Fruit fly (Drosophila melanogaster) whole organism, embryonic: ENCODE results near the gene gw.

ENCODE experiments used
- Atf3 ChIP-seq: fragments of 200-800 bp; sonication (Bioruptor generic); optimal IDR thresholded peaks from 3 replicates; lab custom pipeline; 2016; ENCODE audit warnings: missing biosample characterization, missing genetic modification characterization
- B-H1 ChIP-seq: fragments of 200-800 bp; sonication (Bioruptor generic); IDR thresholded peaks from 3 replicates; pipeline ENCODE4 v1.3.6; 2022; ENCODE audit warnings: missing biosample characterization, missing genetic modification characterization
- Bgb ChIP-seq: fragments of 200-800 bp; sonication (Bioruptor generic); IDR thresholded peaks from 2 replicates; pipeline ENCODE4 v1.3.6; 2022; ENCODE audit warnings: missing biosample characterization, missing genetic modification characterization; ENCODE audit not compliant: partially characterized antibody
- BtbVII ChIP-seq: fragments of 200-800 bp; sonication (Bioruptor generic); optimal IDR thresholded peaks from 3 replicates; lab custom pipeline; 2017; ENCODE audit warnings: missing biosample characterization, mild to moderate bottlenecking, missing genetic modification characterization
- CG1024 ChIP-seq: fragments of 200-800 bp; sonication (Bioruptor generic); IDR thresholded peaks from 2 replicates; pipeline ENCODE4 v1.3.6; 2022; ENCODE audit warnings: missing biosample characterization, missing genetic modification characterization
- CG10543 ChIP-seq: fragments of 200-800 bp; sonication (Bioruptor generic); optimal IDR thresholded peaks from 3 replicates; lab custom pipeline; 2017; ENCODE audit warnings: missing biosample characterization, mild to moderate bottlenecking, missing genetic modification characterization, moderate library complexity
- CG15011 ChIP-seq: fragments of 200-800 bp; sonication (Bioruptor generic); optimal IDR thresholded peaks from 3 replicates; lab custom pipeline; 2018; ENCODE audit warnings: missing biosample characterization, mild to moderate bottlenecking, missing genetic modification characterization
- CG15696 ChIP-seq: fragments of 200-800 bp; sonication (Bioruptor generic); optimal IDR thresholded peaks from 2 replicates; lab custom pipeline; 2019; ENCODE audit warnings: missing biosample characterization, mild to moderate bottlenecking, missing genetic modification characterization, moderate library complexity
- CG1603 ChIP-seq: fragments of 200-800 bp; sonication (Bioruptor generic); optimal IDR thresholded peaks from 2 replicates; lab custom pipeline; 2019; ENCODE audit warnings: missing biosample characterization, mild to moderate bottlenecking, missing genetic modification characterization, moderate library complexity
- CG1832 ChIP-seq: fragments of 200-800 bp; sonication (Bioruptor generic); optimal IDR thresholded peaks from 2 replicates; lab custom pipeline; 2017; ENCODE audit warnings: missing biosample characterization, mild to moderate bottlenecking, missing genetic modification characterization, inconsistent platforms
- CG30431 ChIP-seq: fragments of 200-800 bp; sonication (Bioruptor generic); optimal IDR thresholded peaks from 2 replicates; lab custom pipeline; 2017; ENCODE audit warnings: missing biosample characterization, missing genetic modification characterization
- CG3065 ChIP-seq: fragments of 200-800 bp; sonication (Bioruptor generic); optimal IDR thresholded peaks from 2 replicates; lab custom pipeline; 2016; ENCODE audit warnings: missing biosample characterization, missing genetic modification characterization
- CG3163 ChIP-seq: fragments of 200-800 bp; sonication (Bioruptor generic); optimal IDR thresholded peaks from 3 replicates; lab custom pipeline; 2016; ENCODE audit warnings: missing biosample characterization, missing genetic modification characterization
- CG32532 ChIP-seq: fragments of 200-800 bp; sonication (Bioruptor generic); IDR thresholded peaks from 2 replicates; pipeline ENCODE4 v1.3.6; 2022; ENCODE audit warnings: missing biosample characterization, missing genetic modification characterization
- CG33557 ChIP-seq: fragments of 200-800 bp; sonication (Bioruptor generic); optimal IDR thresholded peaks from 2 replicates; lab custom pipeline; 2019; ENCODE audit warnings: missing biosample characterization, mild to moderate bottlenecking, missing genetic modification characterization, moderate library complexity
- CG4820 ChIP-seq: fragments of 200-800 bp; sonication (Bioruptor generic); optimal IDR thresholded peaks from 3 replicates; lab custom pipeline; 2016; ENCODE audit warnings: missing biosample characterization, missing genetic modification characterization
- CG7928 ChIP-seq: fragments of 200-800 bp; sonication (Bioruptor generic); optimal IDR thresholded peaks from 2 replicates; lab custom pipeline; 2017; ENCODE audit warnings: missing biosample characterization, mild to moderate bottlenecking, missing genetic modification characterization
- CG8281 ChIP-seq: fragments of 200-800 bp; sonication (Bioruptor generic); optimal IDR thresholded peaks from 2 replicates; lab custom pipeline; 2018; ENCODE audit warnings: missing biosample characterization, mild to moderate bottlenecking, missing genetic modification characterization, moderate library complexity
- CG8765 ChIP-seq: fragments of 200-800 bp; sonication (Bioruptor generic); IDR thresholded peaks from 2 replicates; pipeline ENCODE4 v1.3.6; 2022; ENCODE audit warnings: missing biosample characterization, missing genetic modification characterization
- CG8924 ChIP-seq: fragments of 200-800 bp; optimal IDR thresholded peaks from 3 replicates; lab custom pipeline; 2019; ENCODE audit warnings: missing biosample characterization, mild to moderate bottlenecking, missing genetic modification characterization, moderate library complexity
- CTCF ChIP-seq: fragments of 200-800 bp; sonication (Bioruptor generic); optimal IDR thresholded peaks from 2 replicates; lab custom pipeline; 2017; ENCODE audit warnings: missing biosample characterization, mild to moderate bottlenecking, missing genetic modification characterization, moderate library complexity
- Chrac-16 ChIP-seq: fragments of 200-800 bp; sonication (Bioruptor generic); optimal IDR thresholded peaks from 3 replicates; lab custom pipeline; 2016; ENCODE audit warnings: missing biosample characterization, missing genetic modification characterization
- E2f1 ChIP-seq: fragments of 200-800 bp; sonication (Bioruptor generic); IDR thresholded peaks from 2 replicates; pipeline ENCODE4 v1.3.6; 2022; ENCODE audit warnings: missing biosample characterization, missing genetic modification characterization
- Fer2 ChIP-seq: fragments of 200-800 bp; sonication (Bioruptor generic); optimal IDR thresholded peaks from 2 replicates; lab custom pipeline; 2018; ENCODE audit warnings: missing biosample characterization, mild to moderate bottlenecking, missing genetic modification characterization, moderate library complexity
- Hey ChIP-seq: fragments of 200-800 bp; sonication (Bioruptor generic); optimal IDR thresholded peaks from 3 replicates; lab custom pipeline; 2018; ENCODE audit warnings: missing biosample characterization, mild to moderate bottlenecking, missing genetic modification characterization
- Hmx ChIP-seq: fragments of 200-800 bp; sonication (Bioruptor generic); optimal IDR thresholded peaks from 2 replicates; lab custom pipeline; 2016; ENCODE audit warnings: missing biosample characterization, missing genetic modification characterization
- MBD-R2 ChIP-seq: fragments of 200-800 bp; sonication (Bioruptor generic); IDR thresholded peaks from 2 replicates; pipeline ENCODE4 v1.3.6; 2022; ENCODE audit warnings: missing biosample characterization, missing genetic modification characterization
- Mes4 ChIP-seq: fragments of 200-800 bp; sonication (Bioruptor generic); optimal IDR thresholded peaks from 2 replicates; lab custom pipeline; 2016; ENCODE audit warnings: missing biosample characterization, missing genetic modification characterization
- NK7.1 ChIP-seq: fragments of 200-800 bp; sonication (Bioruptor generic); optimal IDR thresholded peaks from 3 replicates; lab custom pipeline; 2016; ENCODE audit warnings: missing biosample characterization, missing genetic modification characterization
- Stat92E ChIP-seq, 3 experiments: fragments of >200 bp in 2 of 3; fragments of 200-800 bp in 1 of 3; sonication (Bioruptor generic) in 1 of 3; optimal IDR thresholded peaks; 2 replicates each; lab custom pipeline; 2017 to 2019; ENCODE audit warnings: missing biosample characterization in 3 of 3, missing genetic modification characterization in 3 of 3, mild to moderate bottlenecking in 1 of 3, moderate library complexity in 1 of 3
- aop ChIP-seq: fragments of 200-800 bp; sonication (Bioruptor generic); IDR thresholded peaks from 2 replicates; pipeline ENCODE4 v1.3.6; 2022; ENCODE audit warnings: missing biosample characterization, missing genetic modification characterization
- bigmax ChIP-seq: fragments of 200-800 bp; sonication (Bioruptor generic); optimal IDR thresholded peaks from 2 replicates; lab custom pipeline; 2018; ENCODE audit warnings: missing biosample characterization, mild to moderate bottlenecking, missing genetic modification characterization
- chinmo ChIP-seq: fragments of 200-800 bp; sonication (Bioruptor generic); IDR thresholded peaks from 4 replicates; pipeline ENCODE4 v1.3.6; 2022; ENCODE audit warnings: missing biosample characterization, missing genetic modification characterization; ENCODE audit not compliant: partially characterized antibody
- crc ChIP-seq: fragments of 200-800 bp; sonication (Bioruptor generic); optimal IDR thresholded peaks from 2 replicates; lab custom pipeline; 2016; ENCODE audit warnings: missing biosample characterization, missing genetic modification characterization
- cwo ChIP-seq: fragments of 200-800 bp; sonication (Bioruptor generic); optimal IDR thresholded peaks from 3 replicates; lab custom pipeline; 2017; ENCODE audit warnings: missing biosample characterization, missing genetic modification characterization, mild to moderate bottlenecking, moderate library complexity, missing genetic modification reagents
- dan ChIP-seq: fragments of 200-800 bp; sonication (Bioruptor generic); IDR thresholded peaks from 2 replicates; pipeline ENCODE4 v1.3.6; 2022; ENCODE audit warnings: missing biosample characterization, missing genetic modification characterization
- dimm ChIP-seq: fragments of 200-800 bp; sonication (Bioruptor generic); IDR thresholded peaks from 2 replicates; pipeline ENCODE4 v1.3.6; 2022; ENCODE audit warnings: missing biosample characterization, missing genetic modification characterization
- dysf ChIP-seq: fragments of 200-800 bp; sonication (Bioruptor generic); IDR thresholded peaks from 3 replicates; pipeline ENCODE4 v1.3.6; 2022; ENCODE audit warnings: missing biosample characterization, missing genetic modification characterization
- emc ChIP-seq: fragments of 200-800 bp; sonication (Bioruptor generic); optimal IDR thresholded peaks from 2 replicates; lab custom pipeline; 2016; ENCODE audit warnings: missing biosample characterization, missing genetic modification characterization
- fd96Cb ChIP-seq: fragments of 200-800 bp; sonication (Bioruptor generic); optimal IDR thresholded peaks from 2 replicates; lab custom pipeline; 2018; ENCODE audit warnings: missing biosample characterization, mild to moderate bottlenecking, missing genetic modification characterization, moderate library complexity
- hbn ChIP-seq: fragments of 200-800 bp; sonication (Bioruptor generic); IDR thresholded peaks from 2 replicates; pipeline ENCODE4 v1.3.6; 2022; ENCODE audit warnings: missing biosample characterization, missing genetic modification characterization; ENCODE audit not compliant: partially characterized antibody
- jumu ChIP-seq: fragments of 200-800 bp; sonication (Bioruptor generic); optimal IDR thresholded peaks from 3 replicates; lab custom pipeline; 2016; ENCODE audit warnings: missing biosample characterization, missing genetic modification characterization
- kni ChIP-seq: fragments of 200-800 bp; sonication (Bioruptor generic); optimal IDR thresholded peaks from 3 replicates; lab custom pipeline; 2017; ENCODE audit warnings: mild to moderate bottlenecking, missing biosample characterization, missing genetic modification reagents, missing genetic modification characterization
- run ChIP-seq: fragments of 200-800 bp; sonication (Bioruptor generic); optimal IDR thresholded peaks from 3 replicates; lab custom pipeline; 2018; ENCODE audit warnings: missing biosample characterization, mild to moderate bottlenecking, missing genetic modification characterization
- seq ChIP-seq: fragments of 200-800 bp; sonication (Bioruptor generic); IDR thresholded peaks from 2 replicates; pipeline ENCODE4 v1.3.6; 2022; ENCODE audit warnings: missing biosample characterization, missing genetic modification characterization
- tin ChIP-seq: fragments of 200-800 bp; sonication (Bioruptor generic); optimal IDR thresholded peaks from 3 replicates; lab custom pipeline; 2016; ENCODE audit warnings: missing biosample characterization, missing genetic modification characterization
- ttk ChIP-seq: fragments of 200-800 bp; sonication (Bioruptor generic); IDR thresholded peaks from 2 replicates; pipeline ENCODE4 v2.1.2; 2022; ENCODE audit warnings: missing biosample characterization, missing genetic modification characterization
- z ChIP-seq: fragments of 200-800 bp; sonication (Bioruptor generic); IDR thresholded peaks from 3 replicates; pipeline ENCODE4 v1.3.6; 2022; ENCODE audit warnings: missing biosample characterization, missing genetic modification characterization
- zen2 ChIP-seq: fragments of 200-800 bp; sonication (Bioruptor generic); IDR thresholded peaks from 3 replicates; pipeline ENCODE4 v1.3.6; 2022; ENCODE audit warnings: missing biosample characterization, missing genetic modification characterization; ENCODE audit not compliant: partially characterized antibody

gw gene

DNA sequence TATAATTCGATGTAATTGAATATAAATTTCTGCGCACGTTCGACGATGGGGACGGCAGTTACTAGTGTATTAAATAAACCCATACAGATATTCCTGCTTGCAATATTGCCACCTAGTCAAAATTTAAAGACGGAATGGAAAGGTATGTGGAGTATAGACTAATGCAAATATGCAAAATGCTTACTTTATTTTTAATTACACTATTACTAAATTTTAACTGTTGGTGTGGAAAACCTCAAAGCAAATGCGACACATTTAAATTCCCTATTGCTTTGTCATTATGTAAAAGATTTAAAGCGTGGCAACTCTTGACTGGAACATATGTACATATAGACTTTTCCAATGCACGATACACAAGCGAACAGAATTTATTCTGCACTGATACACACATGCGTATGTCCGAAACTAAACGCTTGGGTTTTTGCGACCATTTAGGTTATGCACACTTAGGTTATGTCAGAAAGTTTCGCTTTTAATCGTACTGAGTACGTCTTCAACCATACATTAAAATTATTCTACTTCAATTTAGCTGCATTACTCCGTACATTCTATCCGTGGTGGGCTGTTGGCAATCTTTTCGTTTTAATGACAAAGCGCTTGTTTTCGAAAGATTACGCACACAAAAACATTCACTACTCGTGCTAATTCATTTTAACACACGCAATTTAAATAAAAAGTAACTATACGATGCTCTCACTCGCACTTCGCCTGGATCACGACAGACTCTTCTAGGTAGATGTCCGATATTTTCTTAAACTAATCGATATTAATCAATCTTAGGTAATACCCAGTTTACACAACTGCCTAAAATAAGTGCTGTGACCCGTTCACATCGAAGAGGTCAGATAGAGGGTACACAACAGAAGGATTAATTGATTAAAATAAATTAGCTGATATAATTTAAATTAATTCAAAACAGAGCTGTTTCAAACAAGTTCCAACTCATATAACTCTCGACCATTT is at the start of gene gw (continued):
- TF ChIP-seq Bgb (GFP tag; lab: Robert Waterston, UW) (peak; percentile 75), dimm (no peak), run (tag; lab: Kevin White, UChicago) (no peak), CG10543 (peak; percentile 93), bigmax (GFP tag; lab: Kevin White, UChicago) (peak; percentile 98), dan (GFP tag; lab: Robert Waterston, UW) (no peak), ttk (GFP tag; lab: Robert Waterston, UW) (no peak), CG1832 (GFP tag; lab: Kevin White, UChicago) (no peak), CG3065 (GFP tag; lab: Kevin White, UChicago) (peak; percentile 54), aop (GFP tag; lab: Robert Waterston, UW) (no peak), CG15696 (tag; lab: Kevin White, UChicago) (peak; percentile 80), Atf3 (GFP tag; lab: Kevin White, UChicago) (peak; percentile 70), CG8765 (no peak), CG33557 (peak; percentile 78), fd96Cb (tag; lab: Kevin White, UChicago) (peak; percentile 62), CG1603 (peak; percentile 97), E2f1 (GFP tag; lab: Robert Waterston, UW) (no peak), CG3163 (peak; percentile 33), Hmx (peak; percentile 64), Hey (tag; lab: Kevin White, UChicago) (no peak), crc (GFP tag; lab: Kevin White, UChicago) (peak; percentile 63), Stat92E (GFP tag; optimal IDR thresholded peaks at IDR 0.05; lab: Kevin White, UChicago) (peak in 2 of 3 experiments; percentile 30 to 69), CG1024 (GFP tag; lab: Robert Waterston, UW) (peak; percentile 99), CG4820 (GFP tag; lab: Kevin White, UChicago) (peak; percentile 76), Mes4 (peak; percentile 24), CG15011 (peak; percentile 63), hbn (no peak; the same call in 1 of the 2 replicates), CG8924 (tag; lab: Kevin White, UChicago) (peak; percentile 82), dysf (GFP tag; lab: Robert Waterston, UW) (no peak; the same call in 2 of the 3 replicates), MBD-R2 (GFP tag; lab: Robert Waterston, UW) (peak; percentile 18), tin (GFP tag; lab: Kevin White, UChicago) (peak; percentile 77), B-H1 (GFP tag; lab: Robert Waterston, UW) (peak; percentile 42; the same call in 1 of the 3 replicates), Chrac-16 (GFP tag; lab: Kevin White, UChicago) (peak; percentile 78), NK7.1 (GFP tag; lab: Kevin White, UChicago) (peak; percentile 48), z (no peak), CG8281 (tag; lab: Kevin White, UChicago) (no peak), CTCF (peak; percentile 40), CG32532 (peak; percentile 76; the same call in 1 of the 2 replicates), CG7928 (GFP tag; lab: Kevin White, UChicago) (peak; percentile 31), cwo (GFP tag; lab: Kevin White, UChicago) (no peak), zen2 (GFP tag; lab: Robert Waterston, UW) (no peak), kni (GFP tag; lab: Kevin White, UChicago) (no peak), CG30431 (GFP tag; lab: Kevin White, UChicago) (no peak), emc (peak; percentile 62), BtbVII (GFP tag; lab: Kevin White, UChicago) (peak; percentile 58), jumu (GFP tag; lab: Kevin White, UChicago) (peak; percentile 63), chinmo (GFP tag; lab: Robert Waterston, UW) (no peak), seq (GFP tag; lab: Robert Waterston, UW) (no peak; the same call in 1 of the 2 replicates), Fer2 (tag; lab: Kevin White, UChicago) (peak; percentile 62)
